Fruit fly (Drosophila melanogaster): ENCODE data around the gene pasi1.

The pasi1 gene

dm6 chr3R:17794335-17795074 lies 370 bp upstream of the pasi1 start, which contains the start of gene CG43102 (continued):
- TF ChIP-seq CG15514 (GFP tag; optimal IDR thresholded peaks at IDR 0.05) = peak; percentile 90
- TF ChIP-seq CG4854 (GFP tag; optimal IDR thresholded peaks at IDR 0.05) = no peak
- no peak for TF ChIP-seq CG17186 (GFP tag; optimal IDR thresholded peaks at IDR 0.05)
- peak; percentile 49 for TF ChIP-seq Chrac-16 (GFP tag; optimal IDR thresholded peaks at IDR 0.05)
- TF ChIP-seq gt (GFP tag; IDR thresholded peaks at IDR 0.05) = no peak
- TF ChIP-seq CG10267 (tag; optimal IDR thresholded peaks at IDR 0.05) = peak; percentile 60
- peak; percentile 17 for TF ChIP-seq jumu (GFP tag; optimal IDR thresholded peaks at IDR 0.05)
- no peak for TF ChIP-seq shn (GFP tag; optimal IDR thresholded peaks at IDR 0.05)
- TF ChIP-seq peb (GFP tag; IDR thresholded peaks at IDR 0.05) = no peak
- TF ChIP-seq esg (GFP tag; conservative IDR thresholded peaks at IDR 0.05) = no peak; the same call in 1 of the 2 replicates
- peak; percentile 48 to 58 for TF ChIP-seq Pdp1 (GFP tag; optimal IDR thresholded peaks at IDR 0.05)
- TF ChIP-seq Sox102F (GFP tag; optimal IDR thresholded peaks at IDR 0.05) = peak; percentile 72
- TF ChIP-seq CG14667 (GFP tag; IDR thresholded peaks at IDR 0.05) = peak; percentile 59
- TF ChIP-seq CG11093 (GFP tag; IDR thresholded peaks at IDR 0.05) = peak; percentile 62; the same call in 2 of the 3 replicates
- peak; percentile 63; the same call in 1 of the 2 replicates for TF ChIP-seq ttk (GFP tag; IDR thresholded peaks at IDR 0.05)
- TF ChIP-seq Mes4 (GFP tag; optimal IDR thresholded peaks at IDR 0.05) = no peak
- peak; percentile 55 for TF ChIP-seq mirr (GFP tag; optimal IDR thresholded peaks at IDR 0.05)
- TF ChIP-seq Dp (GFP tag; optimal IDR thresholded peaks at IDR 0.05) = peak; percentile 35
- peak; percentile 62 for TF ChIP-seq CG12659 (GFP tag; optimal IDR thresholded peaks at IDR 0.05)
- TF ChIP-seq CG9876 (GFP tag; optimal IDR thresholded peaks at IDR 0.05) = peak; percentile 10

DNA sequence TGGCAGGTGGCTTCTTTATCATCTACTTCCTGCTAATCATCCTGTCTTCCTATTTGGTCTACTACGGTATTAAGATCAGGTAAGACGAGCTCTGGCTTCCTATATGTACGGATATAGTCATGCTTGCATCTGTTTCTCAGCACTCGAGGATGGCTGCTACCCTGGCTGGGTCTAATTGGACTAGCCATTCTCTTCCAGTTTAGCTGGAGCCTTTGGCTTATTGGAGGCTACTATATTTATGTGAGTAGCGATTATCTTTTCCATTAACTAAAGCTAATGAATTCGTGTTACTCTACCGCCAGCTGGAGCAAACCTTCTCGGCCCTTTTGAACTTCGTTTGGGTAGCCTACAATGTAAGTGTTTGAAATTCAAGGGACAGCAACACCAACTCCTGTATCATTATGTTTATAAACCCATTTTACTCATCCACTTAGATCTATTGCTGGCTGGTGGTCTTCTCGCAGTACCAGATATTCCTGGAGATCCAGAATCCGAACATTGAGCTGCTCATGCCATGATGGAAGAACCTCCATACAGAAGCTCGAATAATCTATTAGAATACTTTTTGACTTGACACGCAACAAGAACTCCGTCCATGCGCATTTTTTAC lies 791 bp downstream of the pasi1 start:
- no peak for TF ChIP-seq CG16815 (GFP tag; optimal IDR thresholded peaks at IDR 0.05)
- TF ChIP-seq CG8281 (tag; optimal IDR thresholded peaks at IDR 0.05) = no peak
- no peak for TF ChIP-seq D19B (GFP tag; optimal IDR thresholded peaks at IDR 0.05)
- no peak for TF ChIP-seq CG12236 (GFP tag; optimal IDR thresholded peaks at IDR 0.05)
- no peak for TF ChIP-seq z (GFP tag; IDR thresholded peaks at IDR 0.05)
- TF ChIP-seq CG2199 (GFP tag; IDR thresholded peaks at IDR 0.05) = no peak
- no peak for TF ChIP-seq CG3995 (GFP tag; optimal IDR thresholded peaks at IDR 0.05)
- TF ChIP-seq CG3163 (GFP tag; optimal IDR thresholded peaks at IDR 0.05) = no peak
- peak in 1 of 2 experiments; percentile 89 for TF ChIP-seq insv (GFP tag; optimal IDR thresholded peaks at IDR 0.05)
- no peak for TF ChIP-seq CG3838 (GFP tag; optimal IDR thresholded peaks at IDR 0.05)
- TF ChIP-seq Ssrp (tag; optimal IDR thresholded peaks at IDR 0.05) = no peak
- no peak for TF ChIP-seq CG7928 (GFP tag; optimal IDR thresholded peaks at IDR 0.05)
- TF ChIP-seq CG10959 (GFP tag; IDR thresholded peaks at IDR 0.05) = no peak
- TF ChIP-seq sima (GFP tag; optimal IDR thresholded peaks at IDR 0.05) = no peak
- TF ChIP-seq esg (GFP tag; conservative IDR thresholded peaks at IDR 0.05) = no peak
- TF ChIP-seq kni (GFP tag; optimal IDR thresholded peaks at IDR 0.05) = no peak
- no peak for TF ChIP-seq CG17612 (GFP tag; IDR thresholded peaks at IDR 0.05)
- TF ChIP-seq Med (GFP tag) = peak; percentile 53
- no peak for TF ChIP-seq vfl (GFP tag; optimal IDR thresholded peaks at IDR 0.05)
- TF ChIP-seq Camta (GFP tag; optimal IDR thresholded peaks at IDR 0.05) = no peak
- TF ChIP-seq CG1603 (tag; optimal IDR thresholded peaks at IDR 0.05) = no peak
- TF ChIP-seq tll (GFP tag; optimal IDR thresholded peaks at IDR 0.05) = no peak
- TF ChIP-seq zfh2 (GFP tag; optimal IDR thresholded peaks at IDR 0.05) = no peak
- TF ChIP-seq Dfd (GFP tag; optimal IDR thresholded peaks at IDR 0.05) = no peak
- TF ChIP-seq HmgZ (tag; optimal IDR thresholded peaks at IDR 0.05) = no peak
- no peak for TF ChIP-seq CG30020 (tag; optimal IDR thresholded peaks at IDR 0.05)
- peak; percentile 63 for TF ChIP-seq Elba2 (GFP tag; optimal IDR thresholded peaks at IDR 0.05)

Data from whole organism, embryonic.